Fruit fly (Drosophila melanogaster): ENCODE data around the gene sob.

dm6 chr2L:3606462-3607270, 26.1 kb upstream of the sob start, which contains the start of gene odd:
- TF ChIP-seq pad (GFP tag; optimal IDR thresholded peaks at IDR 0.05), result no peak
- TF ChIP-seq Clk (GFP tag; optimal IDR thresholded peaks at IDR 0.05), result no peak
- TF ChIP-seq CG11617 (GFP tag; optimal IDR thresholded peaks at IDR 0.05), result no peak
- no peak for TF ChIP-seq CG14711 (tag; optimal IDR thresholded peaks at IDR 0.05)
- no peak for TF ChIP-seq cnc (optimal IDR thresholded peaks at IDR 0.05)
- TF ChIP-seq toe (GFP tag; optimal IDR thresholded peaks at IDR 0.05), result no peak
- no peak for TF ChIP-seq Mnt (GFP tag; optimal IDR thresholded peaks at IDR 0.05)
- TF ChIP-seq Hr96 (GFP tag; optimal IDR thresholded peaks at IDR 0.05), result no peak
- TF ChIP-seq CG33017 (tag; optimal IDR thresholded peaks at IDR 0.05), result no peak
